Worm (Caenorhabditis elegans) whole organism, L4 larva: ENCODE measurements around the gene ZK105.5.

ENCODE experiments used
- D1046.2 ChIP-seq: fragments of 200-800 bp; sonication (Bioruptor generic); IDR thresholded peaks from 2 replicates; pipeline ENCODE4 v1.3.6; 2022; ENCODE audit warnings: missing genetic modification characterization, missing compliant biosample characterization
- F37D6.2 ChIP-seq: sonication (generic microtip); optimal IDR thresholded peaks from 2 replicates; lab custom pipeline; 2016; ENCODE audit warnings: mild to moderate bottlenecking, missing genetic modification characterization, missing compliant biosample characterization
- F49E8.2 ChIP-seq: sonication (generic microtip); optimal IDR thresholded peaks from 2 replicates; lab custom pipeline; 2016; ENCODE audit warnings: missing compliant biosample characterization, mild to moderate bottlenecking, missing genetic modification characterization, borderline replicate concordance
- T20F7.1 ChIP-seq: fragments of 200-800 bp; sonication (Bioruptor generic); optimal IDR thresholded peaks from 2 replicates; lab custom pipeline; 2018; ENCODE audit warnings: mild to moderate bottlenecking, missing genetic modification characterization, missing compliant biosample characterization
- Y5F2A.4 ChIP-seq: fragments of 200-800 bp; sonication (Bioruptor generic); optimal IDR thresholded peaks from 2 replicates; lab custom pipeline; 2018; ENCODE audit warnings: mild to moderate bottlenecking, missing genetic modification characterization, missing compliant biosample characterization
- ZK337.2 ChIP-seq: fragments of 200-800 bp; sonication (Bioruptor generic); IDR thresholded peaks from 2 replicates; pipeline ENCODE4 v1.3.6; 2022; ENCODE audit warnings: missing genetic modification reagents, missing genetic modification characterization, missing compliant biosample characterization
- ZK546.5 ChIP-seq, 2 experiments: sonication (generic microtip); optimal IDR thresholded peaks; 2 replicates each; lab custom pipeline; 2017; ENCODE audit warnings: missing biosample characterization in 2 of 2, missing genetic modification characterization in 2 of 2
- ceh-20 ChIP-seq: fragments of 200-800 bp; sonication (Bioruptor generic); IDR thresholded peaks from 2 replicates; pipeline ENCODE4 v1.3.6; 2022; ENCODE audit warnings: missing genetic modification reagents, missing genetic modification characterization, missing compliant biosample characterization
- ceh-44 ChIP-seq: fragments of 200-800 bp; sonication (Bioruptor generic); IDR thresholded peaks from 2 replicates; pipeline ENCODE4 v1.3.6; 2022; ENCODE audit warnings: missing genetic modification reagents, missing genetic modification characterization, missing compliant biosample characterization
- ceh-62 ChIP-seq: sonication (generic microtip); optimal IDR thresholded peaks from 2 replicates; lab custom pipeline; 2017; ENCODE audit warnings: missing biosample characterization, missing genetic modification characterization
- ces-1 ChIP-seq: fragments of 150-350 bp; sonication (generic microtip); optimal IDR thresholded peaks from 4 replicates; lab custom pipeline; 2014; ENCODE audit warnings: missing biosample characterization, missing genetic modification reagents, missing genetic modification characterization
- daf-12 ChIP-seq: fragments of 150-350 bp; optimal IDR thresholded peaks from 2 replicates; lab custom pipeline; 2014; ENCODE audit warnings: missing biosample characterization, missing genetic modification reagents, missing genetic modification characterization
- daf-16 ChIP-seq, 3 experiments: sonication (generic microtip); optimal IDR thresholded peaks; 2 replicates each; lab custom pipeline; 2016 to 2017; ENCODE audit warnings: missing genetic modification characterization in 3 of 3, missing genetic modification reagents in 3 of 3, mild to moderate bottlenecking in 2 of 3, missing compliant biosample characterization in 2 of 3, missing biosample characterization in 1 of 3, moderate library complexity in 1 of 3
- dmd-6 ChIP-seq: fragments of 200-800 bp; sonication (Bioruptor generic); IDR thresholded peaks from 2 replicates; pipeline ENCODE4 v1.3.6; 2022; ENCODE audit warnings: missing genetic modification reagents, missing genetic modification characterization, missing compliant biosample characterization
- duxl-1 ChIP-seq: sonication (generic microtip); optimal IDR thresholded peaks from 2 replicates; lab custom pipeline; 2016; ENCODE audit warnings: mild to moderate bottlenecking, missing genetic modification characterization, moderate library complexity, missing compliant biosample characterization; ENCODE audit not compliant: poor library complexity
- egl-27 ChIP-seq: sonication (generic microtip); optimal IDR thresholded peaks from 3 replicates; lab custom pipeline; 2017; ENCODE audit warnings: missing biosample characterization, missing genetic modification reagents, missing genetic modification characterization
- egl-43 ChIP-seq: fragments of 200-800 bp; sonication (Bioruptor generic); IDR thresholded peaks from 2 replicates; pipeline ENCODE4 v1.3.6; 2022; ENCODE audit warnings: missing genetic modification reagents, missing genetic modification characterization, missing compliant biosample characterization
- gei-8 ChIP-seq: fragments of 200-800 bp; sonication (Bioruptor generic); optimal IDR thresholded peaks from 2 replicates; lab custom pipeline; 2018; ENCODE audit warnings: mild to moderate bottlenecking, missing genetic modification characterization, missing compliant biosample characterization
- hif-1 ChIP-seq, 2 experiments: sonication (generic microtip); optimal IDR thresholded peaks; 2 replicates each; lab custom pipeline; 2016 to 2017; ENCODE audit warnings: missing compliant biosample characterization in 2 of 2, missing genetic modification characterization in 2 of 2, missing genetic modification reagents in 2 of 2, missing genotype in 2 of 2, mild to moderate bottlenecking in 1 of 2
- hlh-11 ChIP-seq: fragments of 200-800 bp; sonication (Bioruptor generic); optimal IDR thresholded peaks from 2 replicates; lab custom pipeline; 2018; ENCODE audit warnings: mild to moderate bottlenecking, missing genetic modification characterization, missing compliant biosample characterization
- lin-13 ChIP-seq: fragments of 150-350 bp; optimal IDR thresholded peaks from 2 replicates; lab custom pipeline; 2014; ENCODE audit warnings: missing biosample characterization, missing genetic modification reagents, missing genetic modification characterization
- lin-38 ChIP-seq: fragments of 200-800 bp; sonication (Bioruptor generic); IDR thresholded peaks from 2 replicates; pipeline ENCODE4 v1.3.6; 2022; ENCODE audit warnings: missing genetic modification reagents, missing genetic modification characterization, missing compliant biosample characterization
- lsy-2 ChIP-seq, 2 experiments: fragments of 150-350 bp in 1 of 2; sonication (generic microtip) in 1 of 2; optimal IDR thresholded peaks; 2 replicates each; lab custom pipeline; 2014 to 2017; ENCODE audit warnings: missing biosample characterization in 2 of 2, missing genetic modification characterization in 2 of 2
- madf-9 ChIP-seq: fragments of 200-800 bp; sonication (Bioruptor generic); conservative IDR thresholded peaks from 2 replicates; pipeline ENCODE4 v1.3.6; 2022; ENCODE audit warnings: missing genetic modification reagents, missing genetic modification characterization, missing compliant biosample characterization
- mdl-1 ChIP-seq, 2 experiments: fragments of 150-350 bp in 1 of 2; sonication (generic microtip) in 1 of 2; optimal IDR thresholded peaks; 2 replicates each; lab custom pipeline; 2014 to 2017; ENCODE audit warnings: missing biosample characterization in 2 of 2, missing genetic modification characterization in 2 of 2
- mep-1 ChIP-seq: fragments of 150-350 bp; sonication (generic microtip); optimal IDR thresholded peaks from 3 replicates; lab custom pipeline; 2014; ENCODE audit warnings: missing biosample characterization, missing genetic modification characterization
- mxl-2 ChIP-seq: fragments of 200-800 bp; sonication (Bioruptor generic); conservative IDR thresholded peaks from 2 replicates; pipeline ENCODE4 v1.3.6; 2022; ENCODE audit warnings: missing genetic modification reagents, missing genetic modification characterization, missing compliant biosample characterization
- nhr-102 ChIP-seq: sonication (generic microtip); optimal IDR thresholded peaks from 2 replicates; lab custom pipeline; 2016; ENCODE audit warnings: mild to moderate bottlenecking, missing genetic modification characterization, moderate library complexity, missing compliant biosample characterization
- nhr-111 ChIP-seq: fragments of 200-800 bp; sonication (Bioruptor generic); optimal IDR thresholded peaks from 2 replicates; lab custom pipeline; 2018; ENCODE audit warnings: mild to moderate bottlenecking, missing genetic modification characterization, missing compliant biosample characterization
- nhr-25 ChIP-seq: sonication (generic microtip); optimal IDR thresholded peaks from 2 replicates; lab custom pipeline; 2017; ENCODE audit warnings: missing genetic modification characterization, mild to moderate bottlenecking, missing compliant biosample characterization, antibody characterized with exemption, moderate library complexity, borderline replicate concordance; ENCODE audit not compliant: insufficient read depth
- nhr-41 ChIP-seq: fragments of 200-800 bp; sonication (Bioruptor generic); IDR thresholded peaks from 2 replicates; pipeline ENCODE4 v1.3.6; 2022; ENCODE audit warnings: missing genetic modification reagents, missing genetic modification characterization, missing compliant biosample characterization
- nhr-48 ChIP-seq: sonication (generic microtip); optimal IDR thresholded peaks from 2 replicates; lab custom pipeline; 2016; ENCODE audit warnings: mild to moderate bottlenecking, missing genetic modification characterization, missing compliant biosample characterization
- pqm-1 ChIP-seq: sonication (generic microtip); optimal IDR thresholded peaks from 2 replicates; lab custom pipeline; 2017; ENCODE audit warnings: missing biosample characterization, missing genetic modification characterization
- snpc-4 ChIP-seq: fragments of 150-350 bp; optimal IDR thresholded peaks from 2 replicates; lab custom pipeline; 2014; ENCODE audit warnings: missing biosample characterization, missing genetic modification characterization
- tra-1 ChIP-seq: fragments of 200-800 bp; sonication (Bioruptor generic); IDR thresholded peaks from 2 replicates; pipeline ENCODE4 v1.3.6; 2022; ENCODE audit warnings: missing genetic modification reagents, missing genetic modification characterization, missing compliant biosample characterization
- unc-39 ChIP-seq: sonication (generic microtip); optimal IDR thresholded peaks from 2 replicates; lab custom pipeline; 2017; ENCODE audit warnings: missing biosample characterization, missing genetic modification characterization
- unc-62 ChIP-seq, 3 experiments: fragments of 150-350 bp in 1 of 3; sonication (generic microtip); optimal IDR thresholded peaks in 2 of 3; peaks in 1 of 3; 1 replicate in 1 of 3; 2 replicates in 2 of 3; lab custom pipeline; 2014 to 2017; ENCODE audit warnings: missing biosample characterization in 3 of 3, missing genetic modification characterization in 3 of 3, missing genetic modification reagents in 3 of 3, missing genotype in 1 of 3
- zfp-3 ChIP-seq: fragments of 200-800 bp; sonication (Bioruptor generic); conservative IDR thresholded peaks from 2 replicates; pipeline ENCODE4 v1.3.6; 2022; ENCODE audit warnings: missing genetic modification reagents, missing genetic modification characterization, missing compliant biosample characterization
- zip-2 ChIP-seq: fragments of 150-350 bp; optimal IDR thresholded peaks from 2 replicates; lab custom pipeline; 2014; ENCODE audit warnings: missing biosample characterization, missing genetic modification characterization

Gene ZK105.5

ce11 chrV:7744068-7744467 is 26.5 kb upstream of the ZK105.5 start (continued):
- TF ChIP-seq daf-12 (tag; lab: Kevin White, UChicago) (no peak), T20F7.1 (GFP tag; lab: Kevin White, UChicago) (peak; percentile 37), mxl-2 (GFP tag; lab: Robert Waterston, UW) (0 out of 2 replicates have a peak, but pooled peaks have one; percentile 28), ceh-62 (no peak), duxl-1 (tag; lab: Kevin White, UChicago) (peak; percentile 15), hlh-11 (tag; lab: Kevin White, UChicago) (peak; percentile 97), F49E8.2 (no peak), nhr-41 (GFP tag; lab: Robert Waterston, UW) (peak; percentile 54; the same call in 1 of the 2 replicates), lin-13 (GFP tag; lab: Kevin White, UChicago) (no peak), tra-1 (peak; percentile 100), snpc-4 (tag; lab: Kevin White, UChicago) (no peak), lsy-2 (tag; optimal IDR thresholded peaks at IDR 0.05; lab: Kevin White, UChicago) (peak in 1 of 2 experiments; percentile 8), gei-8 (GFP tag; lab: Kevin White, UChicago) (peak; percentile 33), ZK546.5 (tag; optimal IDR thresholded peaks at IDR 0.05; lab: Kevin White, UChicago) (no peak), dmd-6 (GFP tag; lab: Robert Waterston, UW) (peak; percentile 99), hif-1 (tag; optimal IDR thresholded peaks at IDR 0.05; lab: Kevin White, UChicago) (peak in 1 of 2 experiments; percentile 12), Y5F2A.4 (GFP tag; lab: Kevin White, UChicago) (no peak), F37D6.2 (tag; lab: Kevin White, UChicago) (no peak), nhr-111 (no peak), ceh-44 (GFP tag; lab: Robert Waterston, UW) (no peak), lin-38 (GFP tag; lab: Robert Waterston, UW) (no peak), daf-16 (GFP tag; optimal IDR thresholded peaks at IDR 0.05; lab: Kevin White, UChicago) (peak in 1 of 2 experiments; percentile 69), daf-16 (tag; optimal IDR thresholded peaks at IDR 0.05; lab: Kevin White, UChicago) (peak; percentile 89), nhr-102 (tag; lab: Kevin White, UChicago) (peak; percentile 85), unc-62 (GFP tag; optimal IDR thresholded peaks at IDR 0.05 in 1 of 2; lab: Kevin White, UChicago) (peak in 1 of 2 experiments; percentile 96), unc-62 (tag; optimal IDR thresholded peaks at IDR 0.05; lab: Kevin White, UChicago) (no peak), unc-39 (tag; lab: Kevin White, UChicago) (no peak), madf-9 (GFP tag; lab: Robert Waterston, UW) (no peak), nhr-48 (tag; lab: Kevin White, UChicago) (peak; percentile 88), egl-43 (GFP tag; lab: Robert Waterston, UW) (no peak), mdl-1 (tag; optimal IDR thresholded peaks at IDR 0.05; lab: Kevin White, UChicago) (peak in 1 of 2 experiments; percentile 2), ces-1 (GFP tag; lab: Kevin White, UChicago) (no peak), nhr-25 (tag; lab: Kevin White, UChicago) (no peak), mep-1 (tag; lab: Kevin White, UChicago) (peak; percentile 53), D1046.2 (GFP tag; lab: Robert Waterston, UW) (no peak), zfp-3 (GFP tag; lab: Robert Waterston, UW) (no peak), ceh-20 (GFP tag; lab: Robert Waterston, UW) (peak; percentile 80), pqm-1 (tag; lab: Kevin White, UChicago) (peak; percentile 53), egl-27 (no peak), zip-2 (tag; lab: Kevin White, UChicago) (no peak), ZK337.2 (no peak)
